Fruit fly (Drosophila melanogaster): ENCODE results near the gene OXA1L.

The OXA1L gene

dm6 chr3L:10852347-10853130 is 33.7 kb downstream of the OXA1L start (continued):
- TF ChIP-seq HLHmδ (GFP tag; optimal IDR thresholded peaks at IDR 0.05) = no peak
- TF ChIP-seq CG10366 (GFP tag; IDR thresholded peaks at IDR 0.05) = 0 out of 2 replicates have a peak, but pooled peaks have one; percentile 8
- TF ChIP-seq mirr (GFP tag; optimal IDR thresholded peaks at IDR 0.05) = peak; percentile 41
- TF ChIP-seq HmgD (GFP tag; optimal IDR thresholded peaks at IDR 0.05) = no peak
- TF ChIP-seq gt (GFP tag; IDR thresholded peaks at IDR 0.05) = no peak
- TF ChIP-seq CG4404 (GFP tag; IDR thresholded peaks at IDR 0.05) = no peak; the same call in 1 of the 2 replicates
- peak; percentile 57 for TF ChIP-seq corto (GFP tag; optimal IDR thresholded peaks at IDR 0.05)
- no peak for TF ChIP-seq zf30C (GFP tag; optimal IDR thresholded peaks at IDR 0.05)
- no peak for TF ChIP-seq Awh (GFP tag; IDR thresholded peaks at IDR 0.05)
- TF ChIP-seq CG12104 (GFP tag; optimal IDR thresholded peaks at IDR 0.05) = no peak
- TF ChIP-seq seq (GFP tag; IDR thresholded peaks at IDR 0.05) = no peak
- TF ChIP-seq CG13296 (GFP tag; optimal IDR thresholded peaks at IDR 0.05) = peak; percentile 20
- TF ChIP-seq zen (tag; optimal IDR thresholded peaks at IDR 0.05) = no peak
- TF ChIP-seq Dref (GFP tag; IDR thresholded peaks at IDR 0.05) = no peak
- no peak for TF ChIP-seq CG9215 (GFP tag; IDR thresholded peaks at IDR 0.05)
- no peak for TF ChIP-seq tgo (GFP tag; IDR thresholded peaks at IDR 0.05)
- TF ChIP-seq pros (GFP tag; optimal IDR thresholded peaks at IDR 0.05) = peak; percentile 61
- peak; percentile 24 for TF ChIP-seq gem (tag; optimal IDR thresholded peaks at IDR 0.05)
- no peak for TF ChIP-seq Atf6 (GFP tag; IDR thresholded peaks at IDR 0.05)
- TF ChIP-seq tna (GFP tag; IDR thresholded peaks at IDR 0.05; ENCODE audit: partially characterized antibody) = peak; percentile 6; the same call in 1 of the 2 replicates
- no peak for TF ChIP-seq Doc3 (GFP tag; IDR thresholded peaks at IDR 0.05; ENCODE audit: partially characterized antibody)
- no peak for TF ChIP-seq CG3726 (GFP tag; IDR thresholded peaks at IDR 0.05)
- TF ChIP-seq CG12071 (GFP tag; optimal IDR thresholded peaks at IDR 0.05) = no peak
- TF ChIP-seq lov (optimal IDR thresholded peaks at IDR 0.05) = no peak
- TF ChIP-seq lov (GFP tag; IDR thresholded peaks at IDR 0.05) = no peak
- TF ChIP-seq gsb-n (tag; optimal IDR thresholded peaks at IDR 0.05) = no peak
- TF ChIP-seq HLH4C (GFP tag; IDR thresholded peaks at IDR 0.05; ENCODE audit: partially characterized antibody) = no peak
- no peak for TF ChIP-seq CG12236 (GFP tag; optimal IDR thresholded peaks at IDR 0.05)
- TF ChIP-seq cas (GFP tag; IDR thresholded peaks at IDR 0.05) = no peak
- peak; percentile 91 for TF ChIP-seq abd-A (tag; optimal IDR thresholded peaks at IDR 0.05)
- no peak for TF ChIP-seq Fer3 (tag; optimal IDR thresholded peaks at IDR 0.05)
- TF ChIP-seq fru (optimal IDR thresholded peaks at IDR 0.05) = no peak
- no peak for TF ChIP-seq fd64A (GFP tag; optimal IDR thresholded peaks at IDR 0.05)
- TF ChIP-seq trh (GFP tag; optimal IDR thresholded peaks at IDR 0.05) = no peak
- no peak for TF ChIP-seq CG42726 (GFP tag; IDR thresholded peaks at IDR 0.05; ENCODE audit: partially characterized antibody)
- TF ChIP-seq C15 (GFP tag; IDR thresholded peaks at IDR 0.05) = no peak
- TF ChIP-seq Chrac-16 (GFP tag; optimal IDR thresholded peaks at IDR 0.05) = peak; percentile 22
- no peak for TF ChIP-seq CG18764 (GFP tag; optimal IDR thresholded peaks at IDR 0.05)
- no peak for TF ChIP-seq CG6813 (GFP tag; optimal IDR thresholded peaks at IDR 0.05)
- peak; percentile 23 for TF ChIP-seq CG18619 (GFP tag; optimal IDR thresholded peaks at IDR 0.05)
- no peak for TF ChIP-seq wor (GFP tag; IDR thresholded peaks at IDR 0.05)
- TF ChIP-seq CG17568 (GFP tag; optimal IDR thresholded peaks at IDR 0.05) = no peak
- 0 out of 2 replicates have a peak, but pooled peaks have one; percentile 24 for TF ChIP-seq wdn (GFP tag; IDR thresholded peaks at IDR 0.05)
- no peak for TF ChIP-seq CG4820 (GFP tag; optimal IDR thresholded peaks at IDR 0.05)
- no peak for TF ChIP-seq org-1 (GFP tag; optimal IDR thresholded peaks at IDR 0.05)
- TF ChIP-seq CG5180 (GFP tag; optimal IDR thresholded peaks at IDR 0.05) = peak; percentile 84
- TF ChIP-seq bcd (GFP tag; optimal IDR thresholded peaks at IDR 0.05) = no peak
- TF ChIP-seq CG14710 (tag; optimal IDR thresholded peaks at IDR 0.05) = no peak
- no peak for TF ChIP-seq CG30431 (GFP tag; optimal IDR thresholded peaks at IDR 0.05)
- TF ChIP-seq Dll (GFP tag; IDR thresholded peaks at IDR 0.05; ENCODE audit: partially characterized antibody) = 0 out of 4 replicates have a peak, but pooled peaks have one; percentile 37
